Fruit fly (Drosophila melanogaster) whole organism, embryonic: Measurements from ENCODE around the gene prg.

Experiments
- Atf-2 ChIP-seq: fragments of 200-800 bp; sonication (Bioruptor generic); optimal IDR thresholded peaks from 2 replicates; lab custom pipeline; 2016; ENCODE audit warnings: missing biosample characterization, missing genetic modification characterization
- CG10274 ChIP-seq: fragments of 200-800 bp; sonication (Bioruptor generic); optimal IDR thresholded peaks from 3 replicates; lab custom pipeline; 2017; ENCODE audit warnings: missing biosample characterization, mild to moderate bottlenecking, missing genetic modification characterization
- CG10431 ChIP-seq: fragments of 200-800 bp; sonication (Bioruptor generic); optimal IDR thresholded peaks from 3 replicates; lab custom pipeline; 2018; ENCODE audit warnings: missing biosample characterization, mild to moderate bottlenecking, missing genetic modification characterization
- CG11456 ChIP-seq: fragments of 200-800 bp; sonication (Bioruptor generic); IDR thresholded peaks from 3 replicates; pipeline ENCODE4 v1.3.6; 2022; ENCODE audit warnings: missing biosample characterization, missing genetic modification characterization
- CG15073 ChIP-seq: fragments of 200-800 bp; sonication (Bioruptor generic); optimal IDR thresholded peaks from 2 replicates; lab custom pipeline; 2016; ENCODE audit warnings: missing biosample characterization, missing genetic modification characterization
- CG15269 ChIP-seq: fragments of 200-800 bp; sonication (Bioruptor generic); optimal IDR thresholded peaks from 2 replicates; lab custom pipeline; 2018; ENCODE audit warnings: missing biosample characterization, mild to moderate bottlenecking, missing genetic modification characterization, moderate library complexity
- CG15696 ChIP-seq: fragments of 200-800 bp; sonication (Bioruptor generic); optimal IDR thresholded peaks from 2 replicates; lab custom pipeline; 2019; ENCODE audit warnings: missing biosample characterization, mild to moderate bottlenecking, missing genetic modification characterization, moderate library complexity
- CG1603 ChIP-seq: fragments of 200-800 bp; sonication (Bioruptor generic); optimal IDR thresholded peaks from 2 replicates; lab custom pipeline; 2019; ENCODE audit warnings: missing biosample characterization, mild to moderate bottlenecking, missing genetic modification characterization, moderate library complexity
- CG16863 ChIP-seq: fragments of 200-800 bp; sonication (Bioruptor generic); optimal IDR thresholded peaks from 3 replicates; lab custom pipeline; 2016; ENCODE audit warnings: missing biosample characterization, missing genetic modification characterization
- CG17328 ChIP-seq: fragments of 200-800 bp; sonication (Bioruptor generic); IDR thresholded peaks from 2 replicates; pipeline ENCODE4 v1.3.6; 2022; ENCODE audit warnings: missing biosample characterization, missing genetic modification characterization
- CG30020 ChIP-seq: fragments of 200-800 bp; optimal IDR thresholded peaks from 2 replicates; lab custom pipeline; 2019; ENCODE audit warnings: missing biosample characterization, mild to moderate bottlenecking, missing genetic modification characterization, moderate library complexity
- CG30431 ChIP-seq: fragments of 200-800 bp; sonication (Bioruptor generic); optimal IDR thresholded peaks from 2 replicates; lab custom pipeline; 2017; ENCODE audit warnings: missing biosample characterization, missing genetic modification characterization
- CG4282 ChIP-seq: fragments of 200-800 bp; sonication (Bioruptor generic); optimal IDR thresholded peaks from 2 replicates; lab custom pipeline; 2016; ENCODE audit warnings: missing biosample characterization, missing genetic modification characterization
- CG6254 ChIP-seq: fragments of 200-800 bp; sonication (Bioruptor generic); optimal IDR thresholded peaks from 3 replicates; lab custom pipeline; 2017; ENCODE audit warnings: mild to moderate bottlenecking, missing biosample characterization, missing genetic modification reagents, missing genetic modification characterization
- CG7271 ChIP-seq: fragments of 200-800 bp; sonication (Bioruptor generic); optimal IDR thresholded peaks from 2 replicates; lab custom pipeline; 2018; ENCODE audit warnings: missing biosample characterization, mild to moderate bottlenecking, missing genetic modification characterization, moderate library complexity
- CG7357 ChIP-seq: fragments of 200-800 bp; sonication (Bioruptor generic); IDR thresholded peaks from 3 replicates; pipeline ENCODE4 v1.3.6; 2022; ENCODE audit warnings: missing biosample characterization, missing genetic modification characterization
- CG7928 ChIP-seq: fragments of 200-800 bp; sonication (Bioruptor generic); optimal IDR thresholded peaks from 2 replicates; lab custom pipeline; 2017; ENCODE audit warnings: missing biosample characterization, mild to moderate bottlenecking, missing genetic modification characterization
- CkIIα-i1 ChIP-seq: fragments of 200-800 bp; sonication (Bioruptor generic); IDR thresholded peaks from 2 replicates; pipeline ENCODE4 v1.3.6; 2022; ENCODE audit warnings: missing biosample characterization, missing genetic modification characterization
- Dbx ChIP-seq: fragments of 200-800 bp; sonication (Bioruptor generic); IDR thresholded peaks from 3 replicates; pipeline ENCODE4 v1.3.6; 2022; ENCODE audit warnings: missing biosample characterization, missing genetic modification characterization
- Dip3 ChIP-seq: fragments of 200-800 bp; sonication (Bioruptor generic); optimal IDR thresholded peaks from 3 replicates; lab custom pipeline; 2016; ENCODE audit warnings: missing biosample characterization, missing genetic modification characterization
- HLH4C ChIP-seq: fragments of 200-800 bp; sonication (Bioruptor generic); IDR thresholded peaks from 3 replicates; pipeline ENCODE4 v1.3.6; 2022; ENCODE audit warnings: missing biosample characterization, missing genetic modification characterization; ENCODE audit not compliant: partially characterized antibody
- Hr39 ChIP-seq: fragments of >200 bp; optimal IDR thresholded peaks from 2 replicates; lab custom pipeline; 2017
- Hr78 ChIP-seq, 2 experiments: fragments of 200-800 bp in 1 of 2; fragments of >200 bp in 1 of 2; sonication (Bioruptor generic) in 1 of 2; optimal IDR thresholded peaks; 2 replicates each; lab custom pipeline; 2017 to 2019; ENCODE audit warnings: missing biosample characterization in 2 of 2, missing genetic modification characterization in 2 of 2, mild to moderate bottlenecking in 1 of 2, moderate library complexity in 1 of 2
- MBD-R2 ChIP-seq: fragments of 200-800 bp; sonication (Bioruptor generic); IDR thresholded peaks from 2 replicates; pipeline ENCODE4 v1.3.6; 2022; ENCODE audit warnings: missing biosample characterization, missing genetic modification characterization
- Nf-YC ChIP-seq: fragments of 200-800 bp; optimal IDR thresholded peaks from 3 replicates; lab custom pipeline; 2019; ENCODE audit warnings: missing biosample characterization, mild to moderate bottlenecking, missing genetic modification characterization, moderate library complexity
- Rfx ChIP-seq: fragments of 200-800 bp; sonication (Bioruptor generic); IDR thresholded peaks from 2 replicates; pipeline ENCODE4 v1.3.6; 2022; ENCODE audit warnings: missing biosample characterization, missing genetic modification characterization
- Rx ChIP-seq: fragments of 200-800 bp; sonication (Bioruptor generic); IDR thresholded peaks from 2 replicates; pipeline ENCODE4 v1.3.6; 2022; ENCODE audit warnings: missing biosample characterization, missing genetic modification characterization
- Spps ChIP-seq: fragments of 200-800 bp; sonication (Bioruptor generic); optimal IDR thresholded peaks from 2 replicates; lab custom pipeline; 2018; ENCODE audit warnings: missing biosample characterization, mild to moderate bottlenecking, missing genetic modification characterization
- YL-1 ChIP-seq: fragments of 200-800 bp; sonication (Bioruptor generic); optimal IDR thresholded peaks from 3 replicates; lab custom pipeline; 2017; ENCODE audit warnings: missing biosample characterization, mild to moderate bottlenecking, missing genetic modification characterization
- ap ChIP-seq: fragments of 200-800 bp; sonication (Bioruptor generic); IDR thresholded peaks from 2 replicates; pipeline ENCODE4 v1.3.6; 2022; ENCODE audit warnings: missing biosample characterization, missing genetic modification characterization
- bowl ChIP-seq: fragments of 200-800 bp; sonication (Bioruptor generic); IDR thresholded peaks from 2 replicates; pipeline ENCODE4 v1.3.6; 2022; ENCODE audit warnings: missing biosample characterization, missing genetic modification characterization
- br ChIP-seq: fragments of >200 bp; optimal IDR thresholded peaks from 2 replicates; lab custom pipeline; 2017
- bsh ChIP-seq, 2 experiments: fragments of 200-800 bp; sonication (Bioruptor generic); optimal IDR thresholded peaks; 2 replicates each; lab custom pipeline; 2017 to 2018; ENCODE audit warnings: mild to moderate bottlenecking in 2 of 2, missing biosample characterization in 2 of 2, missing genetic modification characterization in 2 of 2, moderate library complexity in 1 of 2
- ci ChIP-seq: fragments of 200-800 bp; sonication (Bioruptor generic); IDR thresholded peaks from 3 replicates; pipeline ENCODE4 v1.3.6; 2022; ENCODE audit warnings: missing biosample characterization, missing genetic modification characterization
- crp ChIP-seq, 2 experiments: fragments of 200-800 bp; sonication (Bioruptor generic); optimal IDR thresholded peaks; 2 replicates in 1 of 2; 3 replicates in 1 of 2; lab custom pipeline; 2017; ENCODE audit warnings: missing biosample characterization in 2 of 2, missing genetic modification characterization in 2 of 2, mild to moderate bottlenecking in 1 of 2, moderate library complexity in 1 of 2
- dm ChIP-seq: fragments of 200-800 bp; sonication (Bioruptor generic); optimal IDR thresholded peaks from 3 replicates; lab custom pipeline; 2016; ENCODE audit warnings: missing biosample characterization, missing genetic modification characterization
- ems ChIP-seq: fragments of 200-800 bp; sonication (Bioruptor generic); optimal IDR thresholded peaks from 3 replicates; lab custom pipeline; 2016; ENCODE audit warnings: missing biosample characterization, missing genetic modification characterization
- esg ChIP-seq: fragments of 200-800 bp; sonication (Bioruptor generic); conservative IDR thresholded peaks from 2 replicates; pipeline ENCODE4 v1.3.6; 2022; ENCODE audit warnings: missing biosample characterization, missing genetic modification characterization
- fd102C ChIP-seq: fragments of 200-800 bp; sonication (Bioruptor generic); optimal IDR thresholded peaks from 2 replicates; lab custom pipeline; 2018; ENCODE audit warnings: missing biosample characterization, mild to moderate bottlenecking, missing genetic modification characterization, moderate library complexity
- fd3F ChIP-seq: fragments of 200-800 bp; sonication (Bioruptor generic); optimal IDR thresholded peaks from 2 replicates; lab custom pipeline; 2018; ENCODE audit warnings: missing biosample characterization, mild to moderate bottlenecking, missing genetic modification characterization, moderate library complexity
- hkb ChIP-seq, 2 experiments: fragments of 200-800 bp in 1 of 2; fragments of >200 bp in 1 of 2; sonication (Bioruptor generic) in 1 of 2; IDR thresholded peaks in 1 of 2; optimal IDR thresholded peaks in 1 of 2; 2 replicates each; pipeline versions ENCODE4 v1.3.6 to Lab custom; 2017 to 2022; ENCODE audit warnings: missing biosample characterization in 1 of 2, missing genetic modification characterization in 1 of 2
- lilli ChIP-seq: fragments of 200-800 bp; sonication (Bioruptor generic); optimal IDR thresholded peaks from 3 replicates; lab custom pipeline; 2016; ENCODE audit warnings: missing biosample characterization, missing genetic modification characterization
- oc ChIP-seq: fragments of 200-800 bp; sonication (Bioruptor generic); optimal IDR thresholded peaks from 2 replicates; lab custom pipeline; 2018; ENCODE audit warnings: missing biosample characterization, mild to moderate bottlenecking, missing genetic modification characterization, moderate library complexity
- onecut ChIP-seq: fragments of 200-800 bp; sonication (Bioruptor generic); IDR thresholded peaks from 2 replicates; pipeline ENCODE4 v1.3.6; 2022; ENCODE audit warnings: missing biosample characterization, missing genetic modification characterization
- run ChIP-seq: fragments of 200-800 bp; sonication (Bioruptor generic); optimal IDR thresholded peaks from 3 replicates; lab custom pipeline; 2018; ENCODE audit warnings: missing biosample characterization, mild to moderate bottlenecking, missing genetic modification characterization
- schlank ChIP-seq: fragments of 200-800 bp; sonication (Bioruptor generic); optimal IDR thresholded peaks from 2 replicates; lab custom pipeline; 2018; ENCODE audit warnings: missing biosample characterization, mild to moderate bottlenecking, missing genetic modification characterization
- shn ChIP-seq: fragments of 200-800 bp; sonication (Bioruptor generic); optimal IDR thresholded peaks from 3 replicates; lab custom pipeline; 2016; ENCODE audit warnings: missing biosample characterization, missing genetic modification characterization
- slp2 ChIP-seq: fragments of 200-800 bp; sonication (Bioruptor generic); optimal IDR thresholded peaks from 2 replicates; lab custom pipeline; 2016; ENCODE audit warnings: missing biosample characterization, missing genetic modification characterization
- tap ChIP-seq: fragments of 200-800 bp; optimal IDR thresholded peaks from 3 replicates; lab custom pipeline; 2019; ENCODE audit warnings: missing biosample characterization, mild to moderate bottlenecking, missing genetic modification characterization, moderate library complexity
- zf30C ChIP-seq: fragments of 200-800 bp; sonication (Bioruptor generic); optimal IDR thresholded peaks from 3 replicates; lab custom pipeline; 2018; ENCODE audit warnings: missing biosample characterization, mild to moderate bottlenecking, missing genetic modification characterization
- zfh1 ChIP-seq: fragments of 200-800 bp; sonication (Bioruptor generic); IDR thresholded peaks from 3 replicates; pipeline ENCODE4 v1.3.6; 2022; ENCODE audit warnings: missing biosample characterization, missing genetic modification characterization

Gene prg

dm6 chr2L:8473448-8473847 is 9.2 kb downstream of the prg start (continued):
- no peak for TF ChIP-seq Nf-YC
- TF ChIP-seq zf30C (GFP tag; lab: Kevin White, UChicago): no peak
- no peak for TF ChIP-seq CG30020 (tag; lab: Kevin White, UChicago)
- no peak for TF ChIP-seq CkIIα-i1
- TF ChIP-seq ap (GFP tag; lab: Robert Waterston, UW): peak; percentile 45; the same call in 1 of the 2 replicates
- TF ChIP-seq tap (tag; lab: Kevin White, UChicago): peak; percentile 15
- no peak for TF ChIP-seq CG10431
- TF ChIP-seq CG7271 (tag; lab: Kevin White, UChicago): no peak
- TF ChIP-seq Hr78 (GFP tag; optimal IDR thresholded peaks at IDR 0.05; lab: Kevin White, UChicago): no peak
- peak; percentile 4 for TF ChIP-seq ems (GFP tag; lab: Kevin White, UChicago)
- no peak for TF ChIP-seq CG7928
- TF ChIP-seq dm (GFP tag; lab: Kevin White, UChicago): no peak
- 0 out of 2 replicates have a peak, but pooled peaks have one; percentile 6 for TF ChIP-seq onecut (GFP tag; lab: Robert Waterston, UW)
- TF ChIP-seq CG15696: no peak
- peak; percentile 61 for TF ChIP-seq Rfx (GFP tag; lab: Robert Waterston, UW)
- no peak for TF ChIP-seq CG11456 (GFP tag; lab: Robert Waterston, UW)
- peak; percentile 11 for TF ChIP-seq CG1603 (tag; lab: Kevin White, UChicago)
- no peak for TF ChIP-seq CG15269
- peak; percentile 71 for TF ChIP-seq CG6254 (GFP tag; lab: Kevin White, UChicago)
- no peak for TF ChIP-seq Rx (GFP tag; lab: Robert Waterston, UW)
- TF ChIP-seq CG30431 (GFP tag; lab: Kevin White, UChicago): peak; percentile 37
- peak; percentile 33 for TF ChIP-seq lilli (GFP tag; lab: Kevin White, UChicago)
- no peak for TF ChIP-seq br (lab: Kevin White, UChicago)
- peak; percentile 15 for TF ChIP-seq run (tag; lab: Kevin White, UChicago)
- 0 out of 2 replicates have a peak, but pooled peaks have one; percentile 5 for TF ChIP-seq MBD-R2 (GFP tag; lab: Robert Waterston, UW)
- no peak for TF ChIP-seq YL-1
- TF ChIP-seq CG10274 (GFP tag; lab: Kevin White, UChicago): no peak
- no peak for TF ChIP-seq fd102C (GFP tag; lab: Kevin White, UChicago)
- TF ChIP-seq Atf-2 (GFP tag; lab: Kevin White, UChicago): no peak
- no peak for TF ChIP-seq Dip3 (GFP tag; lab: Kevin White, UChicago)
- TF ChIP-seq Spps (tag; lab: Kevin White, UChicago): peak; percentile 57
- no peak for TF ChIP-seq CG16863
- peak; percentile 79 for TF ChIP-seq zfh1 (GFP tag; lab: Robert Waterston, UW)
- TF ChIP-seq CG4282 (GFP tag; lab: Kevin White, UChicago): no peak
- no peak for TF ChIP-seq slp2 (GFP tag; lab: Kevin White, UChicago)
- no peak for TF ChIP-seq HLH4C
- TF ChIP-seq hkb (optimal IDR thresholded peaks at IDR 0.05; lab: Kevin White, UChicago): no peak
- peak; percentile 60 for TF ChIP-seq hkb (GFP tag; IDR thresholded peaks at IDR 0.05; lab: Robert Waterston, UW)
- TF ChIP-seq ci (GFP tag; lab: Robert Waterston, UW): peak; percentile 83
- TF ChIP-seq Hr39 (lab: Kevin White, UChicago): no peak
- TF ChIP-seq bsh (GFP tag; optimal IDR thresholded peaks at IDR 0.05; lab: Kevin White, UChicago): peak; percentile 65 to 83
- TF ChIP-seq oc (tag; lab: Kevin White, UChicago): peak; percentile 10
- no peak for TF ChIP-seq CG15073
- peak; percentile 57; the same call in 2 of the 3 replicates for TF ChIP-seq CG7357 (GFP tag; lab: Robert Waterston, UW)
- TF ChIP-seq shn (GFP tag; lab: Kevin White, UChicago): no peak
- no peak for TF ChIP-seq schlank (tag; lab: Kevin White, UChicago)
- TF ChIP-seq Dbx (GFP tag; lab: Robert Waterston, UW): no peak
- no peak for TF ChIP-seq crp (GFP tag; optimal IDR thresholded peaks at IDR 0.05; lab: Kevin White, UChicago)
- peak; percentile 71 for TF ChIP-seq CG17328 (GFP tag; lab: Robert Waterston, UW)
- peak; percentile 38; the same call in 1 of the 2 replicates for TF ChIP-seq esg (GFP tag; lab: Robert Waterston, UW)
- TF ChIP-seq bowl (GFP tag; lab: Robert Waterston, UW): no peak
- peak; percentile 15 for TF ChIP-seq fd3F (GFP tag; lab: Kevin White, UChicago)
